Fruit fly (Drosophila melanogaster) whole organism, embryonic: Measurements from ENCODE around the gene Lim3.

Experiments used
- Abd-B ChIP-seq: fragments of 200-800 bp; sonication (Bioruptor generic); optimal IDR thresholded peaks from 2 replicates; lab custom pipeline; 2018; ENCODE audit warnings: missing biosample characterization, mild to moderate bottlenecking, missing genetic modification characterization, moderate library complexity
- Atf-2 ChIP-seq: fragments of 200-800 bp; sonication (Bioruptor generic); optimal IDR thresholded peaks from 2 replicates; lab custom pipeline; 2016; ENCODE audit warnings: missing biosample characterization, missing genetic modification characterization
- BEAF-32 ChIP-seq: fragments of 200-800 bp; sonication (Bioruptor generic); optimal IDR thresholded peaks from 3 replicates; lab custom pipeline; 2017; ENCODE audit warnings: missing biosample characterization, missing genetic modification characterization, mild to moderate bottlenecking, moderate library complexity, missing genetic modification reagents
- CG10565 ChIP-seq: fragments of 200-800 bp; sonication (Bioruptor generic); optimal IDR thresholded peaks from 3 replicates; lab custom pipeline; 2016; ENCODE audit warnings: missing biosample characterization, mild to moderate bottlenecking, missing genetic modification characterization
- CG10959 ChIP-seq: fragments of 200-800 bp; sonication (Bioruptor generic); IDR thresholded peaks from 2 replicates; pipeline ENCODE4 v1.3.6; 2022; ENCODE audit warnings: missing biosample characterization, missing genetic modification characterization
- CG11456 ChIP-seq: fragments of 200-800 bp; sonication (Bioruptor generic); IDR thresholded peaks from 3 replicates; pipeline ENCODE4 v1.3.6; 2022; ENCODE audit warnings: missing biosample characterization, missing genetic modification characterization
- CG11723 ChIP-seq: fragments of 200-800 bp; sonication (Bioruptor generic); optimal IDR thresholded peaks from 2 replicates; lab custom pipeline; 2017; ENCODE audit warnings: missing biosample characterization, mild to moderate bottlenecking, missing genetic modification characterization
- CG12236 ChIP-seq: fragments of 200-800 bp; sonication (Bioruptor generic); optimal IDR thresholded peaks from 2 replicates; lab custom pipeline; 2016; ENCODE audit warnings: missing biosample characterization, missing genetic modification characterization
- CG12744 ChIP-seq: fragments of 200-800 bp; sonication (Bioruptor generic); optimal IDR thresholded peaks from 2 replicates; lab custom pipeline; 2016; ENCODE audit warnings: missing biosample characterization, missing genetic modification characterization
- CG12769 ChIP-seq: fragments of 200-800 bp; sonication (Bioruptor generic); optimal IDR thresholded peaks from 2 replicates; lab custom pipeline; 2019; ENCODE audit warnings: missing biosample characterization, mild to moderate bottlenecking, missing genetic modification characterization, moderate library complexity
- CG13123 ChIP-seq: fragments of 200-800 bp; sonication (Bioruptor generic); optimal IDR thresholded peaks from 2 replicates; lab custom pipeline; 2016; ENCODE audit warnings: missing biosample characterization, missing genetic modification characterization
- CG16815 ChIP-seq: fragments of 200-800 bp; sonication (Bioruptor generic); optimal IDR thresholded peaks from 3 replicates; lab custom pipeline; 2017; ENCODE audit warnings: missing biosample characterization, mild to moderate bottlenecking, missing genetic modification characterization
- CG17385 ChIP-seq: fragments of 200-800 bp; sonication (Bioruptor generic); optimal IDR thresholded peaks from 3 replicates; lab custom pipeline; 2018; ENCODE audit warnings: missing biosample characterization, mild to moderate bottlenecking, missing genetic modification characterization
- CG17612 ChIP-seq: fragments of 200-800 bp; sonication (Bioruptor generic); IDR thresholded peaks from 2 replicates; pipeline ENCODE4 v1.3.6; 2022; ENCODE audit warnings: missing biosample characterization, missing genetic modification characterization
- CG2129 ChIP-seq: fragments of 200-800 bp; sonication (Bioruptor generic); IDR thresholded peaks from 2 replicates; pipeline ENCODE4 v1.3.6; 2022; ENCODE audit warnings: missing biosample characterization, missing genetic modification characterization; ENCODE audit not compliant: partially characterized antibody
- CG2199 ChIP-seq: fragments of 200-800 bp; sonication (Bioruptor generic); IDR thresholded peaks from 3 replicates; pipeline ENCODE4 v1.3.6; 2022; ENCODE audit warnings: missing biosample characterization, missing genetic modification characterization
- CG31224 ChIP-seq: fragments of 200-800 bp; sonication (Bioruptor generic); IDR thresholded peaks from 2 replicates; pipeline ENCODE4 v1.3.6; 2022; ENCODE audit warnings: missing biosample characterization, missing genetic modification characterization
- CG31388 ChIP-seq: fragments of 200-800 bp; sonication (Bioruptor generic); optimal IDR thresholded peaks from 2 replicates; lab custom pipeline; 2016; ENCODE audit warnings: missing biosample characterization, missing genetic modification characterization
- CG4617 ChIP-seq: fragments of 200-800 bp; sonication (Bioruptor generic); optimal IDR thresholded peaks from 3 replicates; lab custom pipeline; 2016; ENCODE audit warnings: missing biosample characterization, missing genetic modification characterization, borderline replicate concordance
- CG4707 ChIP-seq: fragments of 200-800 bp; sonication (Bioruptor generic); optimal IDR thresholded peaks from 2 replicates; lab custom pipeline; 2018; ENCODE audit warnings: missing biosample characterization, mild to moderate bottlenecking, missing genetic modification characterization, moderate library complexity
- CG4820 ChIP-seq: fragments of 200-800 bp; sonication (Bioruptor generic); optimal IDR thresholded peaks from 3 replicates; lab custom pipeline; 2016; ENCODE audit warnings: missing biosample characterization, missing genetic modification characterization
- CG7963 ChIP-seq: fragments of 200-800 bp; sonication (Bioruptor generic); IDR thresholded peaks from 3 replicates; pipeline ENCODE4 v1.3.6; 2022; ENCODE audit warnings: missing biosample characterization, missing genetic modification characterization; ENCODE audit not compliant: partially characterized antibody
- CHES-1-like ChIP-seq: fragments of 200-800 bp; sonication (Bioruptor generic); optimal IDR thresholded peaks from 2 replicates; lab custom pipeline; 2016; ENCODE audit warnings: missing biosample characterization, missing genetic modification characterization
- Doc2 ChIP-seq: fragments of 200-800 bp; sonication (Bioruptor generic); IDR thresholded peaks from 2 replicates; pipeline ENCODE4 v1.3.6; 2022; ENCODE audit warnings: missing biosample characterization, missing genetic modification characterization
- Fer2 ChIP-seq: fragments of 200-800 bp; sonication (Bioruptor generic); optimal IDR thresholded peaks from 2 replicates; lab custom pipeline; 2018; ENCODE audit warnings: missing biosample characterization, mild to moderate bottlenecking, missing genetic modification characterization, moderate library complexity
- HLH3B ChIP-seq: fragments of 200-800 bp; sonication (Bioruptor generic); IDR thresholded peaks from 2 replicates; pipeline ENCODE4 v1.3.6; 2022; ENCODE audit warnings: missing biosample characterization, missing genetic modification characterization
- Hey ChIP-seq: fragments of 200-800 bp; sonication (Bioruptor generic); optimal IDR thresholded peaks from 3 replicates; lab custom pipeline; 2018; ENCODE audit warnings: missing biosample characterization, mild to moderate bottlenecking, missing genetic modification characterization
- Hr39 ChIP-seq: fragments of >200 bp; optimal IDR thresholded peaks from 2 replicates; lab custom pipeline; 2017
- Jarid2 ChIP-seq: fragments of 200-800 bp; sonication (Bioruptor generic); optimal IDR thresholded peaks from 3 replicates; lab custom pipeline; 2017; ENCODE audit warnings: mild to moderate bottlenecking, missing biosample characterization, missing genetic modification reagents, missing genetic modification characterization
- Med ChIP-seq: fragments of 200-800 bp; sonication (Bioruptor generic); peaks from one replicate; lab custom pipeline; 2016; ENCODE audit warnings: missing biosample characterization, missing genetic modification characterization, mild to moderate bottlenecking, inconsistent platforms, moderate library complexity
- Spps ChIP-seq: fragments of 200-800 bp; sonication (Bioruptor generic); optimal IDR thresholded peaks from 2 replicates; lab custom pipeline; 2018; ENCODE audit warnings: missing biosample characterization, mild to moderate bottlenecking, missing genetic modification characterization
- Vsx1 ChIP-seq: fragments of 200-800 bp; sonication (Bioruptor generic); optimal IDR thresholded peaks from 2 replicates; lab custom pipeline; 2017; ENCODE audit warnings: missing biosample characterization, mild to moderate bottlenecking, missing genetic modification characterization, missing genetic modification reagents
- Xbp1 ChIP-seq: fragments of 200-800 bp; sonication (Bioruptor generic); optimal IDR thresholded peaks from 3 replicates; lab custom pipeline; 2016; ENCODE audit warnings: missing biosample characterization, mild to moderate bottlenecking, missing genetic modification characterization
- YL-1 ChIP-seq: fragments of 200-800 bp; sonication (Bioruptor generic); optimal IDR thresholded peaks from 3 replicates; lab custom pipeline; 2017; ENCODE audit warnings: missing biosample characterization, mild to moderate bottlenecking, missing genetic modification characterization
- ap ChIP-seq: fragments of 200-800 bp; sonication (Bioruptor generic); IDR thresholded peaks from 2 replicates; pipeline ENCODE4 v1.3.6; 2022; ENCODE audit warnings: missing biosample characterization, missing genetic modification characterization
- cad ChIP-seq: fragments of >200 bp; optimal IDR thresholded peaks from 2 replicates; lab custom pipeline; 2017; ENCODE audit warnings: missing biosample characterization, missing genetic modification characterization
- chif ChIP-seq, 2 experiments: fragments of 200-800 bp; sonication (Bioruptor generic); optimal IDR thresholded peaks; 3 replicates each; lab custom pipeline; 2016; ENCODE audit warnings: missing biosample characterization in 2 of 2, missing genetic modification characterization in 2 of 2
- grn ChIP-seq: fragments of 200-800 bp; sonication (Bioruptor generic); optimal IDR thresholded peaks from 3 replicates; lab custom pipeline; 2017; ENCODE audit warnings: missing biosample characterization, missing genetic modification characterization
- ken ChIP-seq: fragments of 200-800 bp; sonication (Bioruptor generic); IDR thresholded peaks from 3 replicates; pipeline ENCODE4 v1.3.6; 2022; ENCODE audit warnings: missing biosample characterization, missing genetic modification characterization
- klu ChIP-seq: fragments of 200-800 bp; sonication (Bioruptor generic); IDR thresholded peaks from 2 replicates; pipeline ENCODE4 v1.3.6; 2022; ENCODE audit warnings: missing biosample characterization, missing genetic modification characterization
- kni ChIP-seq: fragments of 200-800 bp; sonication (Bioruptor generic); optimal IDR thresholded peaks from 3 replicates; lab custom pipeline; 2017; ENCODE audit warnings: mild to moderate bottlenecking, missing biosample characterization, missing genetic modification reagents, missing genetic modification characterization
- odd ChIP-seq: fragments of 200-800 bp; sonication (Bioruptor generic); optimal IDR thresholded peaks from 2 replicates; lab custom pipeline; 2017; ENCODE audit warnings: missing biosample characterization, mild to moderate bottlenecking, missing genetic modification characterization
- pan ChIP-seq, 4 experiments: fragments of >200 bp in 3 of 4; fragments of 200-800 bp in 1 of 4; sonication (Bioruptor generic) in 1 of 4; optimal IDR thresholded peaks in 3 of 4; IDR thresholded peaks in 1 of 4; 2 replicates each; pipeline versions ENCODE4 v1.3.6 to Lab custom; 2017 to 2022; ENCODE audit warnings: missing biosample characterization in 2 of 4, missing genetic modification characterization in 2 of 4, mixed read lengths in 1 of 4
- pb ChIP-seq: fragments of 200-800 bp; sonication (Bioruptor generic); optimal IDR thresholded peaks from 3 replicates; lab custom pipeline; 2016; ENCODE audit warnings: missing biosample characterization, missing genetic modification characterization
- run ChIP-seq: fragments of 200-800 bp; sonication (Bioruptor generic); optimal IDR thresholded peaks from 3 replicates; lab custom pipeline; 2018; ENCODE audit warnings: missing biosample characterization, mild to moderate bottlenecking, missing genetic modification characterization
- sd ChIP-seq: fragments of 200-800 bp; sonication (Bioruptor generic); optimal IDR thresholded peaks from 3 replicates; lab custom pipeline; 2018; ENCODE audit warnings: missing biosample characterization, mild to moderate bottlenecking, missing genetic modification characterization, moderate library complexity
- sens-2 ChIP-seq: fragments of 200-800 bp; sonication (Bioruptor generic); IDR thresholded peaks from 2 replicates; pipeline ENCODE4 v1.3.6; 2022; ENCODE audit warnings: missing biosample characterization, missing genetic modification characterization
- trh ChIP-seq: fragments of 200-800 bp; sonication (Bioruptor generic); optimal IDR thresholded peaks from 2 replicates; lab custom pipeline; 2016; ENCODE audit warnings: missing biosample characterization, missing genetic modification characterization
- z ChIP-seq: fragments of 200-800 bp; sonication (Bioruptor generic); IDR thresholded peaks from 3 replicates; pipeline ENCODE4 v1.3.6; 2022; ENCODE audit warnings: missing biosample characterization, missing genetic modification characterization
- zen ChIP-seq: fragments of 200-800 bp; sonication (Bioruptor generic); optimal IDR thresholded peaks from 3 replicates; lab custom pipeline; 2018; ENCODE audit warnings: missing biosample characterization, mild to moderate bottlenecking, missing genetic modification characterization, moderate library complexity
- zen2 ChIP-seq: fragments of 200-800 bp; sonication (Bioruptor generic); IDR thresholded peaks from 3 replicates; pipeline ENCODE4 v1.3.6; 2022; ENCODE audit warnings: missing biosample characterization, missing genetic modification characterization; ENCODE audit not compliant: partially characterized antibody

Lim3 gene

DNA sequence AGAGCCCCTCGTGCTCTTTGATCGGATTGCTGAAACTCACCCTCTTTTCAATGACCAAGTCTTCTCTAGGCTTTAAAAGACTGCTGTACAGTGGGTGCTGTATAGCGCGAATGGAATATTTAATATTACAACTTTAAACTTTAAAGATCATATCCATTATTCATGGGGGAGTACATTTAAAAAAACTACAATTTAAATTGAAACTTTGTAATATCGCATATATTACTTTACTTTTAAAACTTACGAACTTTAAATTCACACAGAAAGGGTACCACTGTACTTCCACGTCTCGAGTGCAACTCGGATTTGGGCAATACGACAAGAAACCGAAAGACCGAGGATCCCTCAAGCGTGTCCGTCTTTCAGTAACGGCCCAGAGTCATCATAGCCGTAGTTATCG is 49.3 kb downstream of the Lim3 start, which contains the start of gene Phlpp (continued):
- TF ChIP-seq BEAF-32 (GFP tag; lab: Kevin White, UChicago), result no peak
- no peak for TF ChIP-seq cad (GFP tag; lab: Kevin White, UChicago)
- TF ChIP-seq kni (GFP tag; lab: Kevin White, UChicago), result no peak
- no peak for TF ChIP-seq klu
- TF ChIP-seq zen (tag; lab: Kevin White, UChicago), result peak; percentile 51
- no peak for TF ChIP-seq sens-2
- no peak for TF ChIP-seq run
- TF ChIP-seq CG12236 (GFP tag; lab: Kevin White, UChicago), result no peak
- no peak for TF ChIP-seq CG17612 (GFP tag; lab: Robert Waterston, UW)
- TF ChIP-seq Hr39, result no peak
- no peak for TF ChIP-seq sd (tag; lab: Kevin White, UChicago)
- no peak for TF ChIP-seq CG31224 (GFP tag; lab: Robert Waterston, UW)
- no peak for TF ChIP-seq YL-1 (GFP tag; lab: Kevin White, UChicago)
- no peak for TF ChIP-seq zen2 (GFP tag; lab: Robert Waterston, UW)
- TF ChIP-seq CG11456, result no peak
- TF ChIP-seq CHES-1-like, result no peak
- TF ChIP-seq CG2129 (GFP tag; lab: Robert Waterston, UW), result no peak
- TF ChIP-seq ap, result no peak
- no peak for TF ChIP-seq CG11723 (GFP tag; lab: Kevin White, UChicago)
- no peak for TF ChIP-seq CG10565 (GFP tag; lab: Kevin White, UChicago)
- TF ChIP-seq Atf-2 (GFP tag; lab: Kevin White, UChicago), result no peak
- TF ChIP-seq HLH3B, result peak; percentile 68
- peak; percentile 57; the same call in 1 of the 3 replicates for TF ChIP-seq z
- TF ChIP-seq CG2199, result no peak
- peak; percentile 40; the same call in 1 of the 3 replicates for TF ChIP-seq ken (GFP tag; lab: Robert Waterston, UW)
- no peak for TF ChIP-seq pb (GFP tag; lab: Kevin White, UChicago)
- no peak for TF ChIP-seq CG12769 (tag; lab: Kevin White, UChicago)
- TF ChIP-seq Fer2 (tag; lab: Kevin White, UChicago), result no peak
- peak; percentile 26 for TF ChIP-seq Spps
- no peak for TF ChIP-seq CG12744 (GFP tag; lab: Kevin White, UChicago)
- no peak for TF ChIP-seq odd
- TF ChIP-seq CG10959 (GFP tag; lab: Robert Waterston, UW), result peak; percentile 71
- no peak for TF ChIP-seq Abd-B (GFP tag; lab: Kevin White, UChicago)
- TF ChIP-seq CG4707 (GFP tag; lab: Kevin White, UChicago), result peak; percentile 61
- TF ChIP-seq CG17385 (GFP tag; lab: Kevin White, UChicago), result no peak
- no peak for TF ChIP-seq trh (GFP tag; lab: Kevin White, UChicago)
- no peak for TF ChIP-seq CG31388 (GFP tag; lab: Kevin White, UChicago)
- no peak for TF ChIP-seq Jarid2 (GFP tag; lab: Kevin White, UChicago)
- no peak for TF ChIP-seq Vsx1 (GFP tag; lab: Kevin White, UChicago)
- TF ChIP-seq CG4617 (GFP tag; lab: Kevin White, UChicago), result no peak
- peak; percentile 60 for TF ChIP-seq Med (GFP tag; lab: Kevin White, UChicago)
- TF ChIP-seq Xbp1 (GFP tag; lab: Kevin White, UChicago), result peak; percentile 59
- no peak for TF ChIP-seq grn (GFP tag; lab: Kevin White, UChicago)
- no peak for TF ChIP-seq CG4820
- no peak for TF ChIP-seq Hey (tag; lab: Kevin White, UChicago)
- no peak for TF ChIP-seq Doc2 (GFP tag; lab: Robert Waterston, UW)
- no peak for TF ChIP-seq CG13123 (GFP tag; lab: Kevin White, UChicago)
- no peak for TF ChIP-seq pan (optimal IDR thresholded peaks at IDR 0.05; lab: Kevin White, UChicago)
- peak in 1 of 2 experiments; percentile 58 for TF ChIP-seq pan (GFP tag; optimal IDR thresholded peaks at IDR 0.05 in 1 of 2, IDR thresholded peaks at IDR 0.05 in 1 of 2)
- peak in 1 of 2 experiments; percentile 14 for TF ChIP-seq chif (GFP tag; optimal IDR thresholded peaks at IDR 0.05; lab: Kevin White, UChicago)
- TF ChIP-seq CG7963 (GFP tag; lab: Robert Waterston, UW), result no peak
- TF ChIP-seq CG16815 (GFP tag; lab: Kevin White, UChicago), result peak; percentile 11
